Worm (Caenorhabditis elegans): ENCODE results near the gene F07D3.3.

DNA sequence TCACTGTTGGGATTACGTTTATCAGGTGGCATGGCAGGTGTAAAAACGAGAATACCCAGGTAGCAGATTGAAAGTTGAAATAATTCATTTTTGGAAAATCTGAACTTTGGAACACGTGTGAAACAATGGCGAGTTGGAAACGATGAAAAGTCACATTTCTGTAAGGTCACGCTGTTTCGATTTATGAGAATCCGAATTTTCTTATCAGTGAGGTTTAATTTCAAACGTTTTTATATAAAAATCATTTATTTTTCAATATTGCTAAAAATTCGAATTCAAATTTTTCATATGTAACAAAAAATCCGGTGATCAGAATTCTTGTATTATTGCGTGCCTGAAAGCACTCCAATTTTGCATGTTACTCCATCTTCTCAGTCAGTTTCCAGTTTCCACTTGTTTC lies at the start of gene F07D3.3:
- no peak for TF ChIP-seq flt-1 (GFP tag; IDR thresholded peaks at IDR 0.05)
- no peak for TF ChIP-seq ztf-23 (GFP tag; IDR thresholded peaks at IDR 0.05)
- TF ChIP-seq cog-1 (tag; optimal IDR thresholded peaks at IDR 0.05): no peak
- TF ChIP-seq klf-2 (GFP tag; conservative IDR thresholded peaks at IDR 0.05): no peak
- TF ChIP-seq tab-1 (GFP tag; IDR thresholded peaks at IDR 0.05): no peak

Data from whole organism, midembryonic.